Worm (Caenorhabditis elegans) whole organism, early embryonic: ENCODE data around the gene C49F5.3.

Source experiments
- ama-1 ChIP-seq: fragments of 150-350 bp; optimal IDR thresholded peaks from 2 replicates; lab custom pipeline; 2014
- ceh-36 ChIP-seq: sonication (generic microtip); optimal IDR thresholded peaks from 2 replicates; lab custom pipeline; 2016; ENCODE audit warnings: missing genetic modification characterization, inconsistent platforms, missing compliant biosample characterization
- ets-7 ChIP-seq: sonication (generic microtip); optimal IDR thresholded peaks from 2 replicates; lab custom pipeline; 2016; ENCODE audit warnings: missing genotype, missing genetic modification characterization, missing compliant biosample characterization
- hnd-1 ChIP-seq: sonication (generic microtip); optimal IDR thresholded peaks from 2 replicates; lab custom pipeline; 2016; ENCODE audit warnings: missing genetic modification characterization, missing compliant biosample characterization
- sea-1 ChIP-seq: fragments of 200-800 bp; sonication (Bioruptor generic); conservative IDR thresholded peaks from 2 replicates; pipeline ENCODE4 v1.3.6; 2022; ENCODE audit warnings: missing genetic modification characterization, missing compliant biosample characterization
- tbx-37 ChIP-seq: fragments of 200-800 bp; sonication (Bioruptor generic); conservative IDR thresholded peaks from 2 replicates; pipeline ENCODE4 v1.3.6; 2022; ENCODE audit warnings: missing genetic modification reagents, missing genetic modification characterization, missing compliant biosample characterization

- TF ChIP-seq tbx-37 (GFP tag; lab: Robert Waterston, UW) (peak; percentile 59; the same call in 1 of the 2 replicates), ets-7 (tag; lab: Kevin White, UChicago) (peak; percentile 4), ceh-36 (peak; percentile 31), ama-1 (lab: Kevin White, UChicago) (no peak), hnd-1 (tag; lab: Kevin White, UChicago) (peak; percentile 2), sea-1 (no peak)
Observed at ce11 chrX:11937343-11937935, 46.0 kb downstream of the C49F5.3 start.
